Worm (Caenorhabditis elegans) whole organism, L4 larva: Measurements from ENCODE around the gene srw-2.

Experiments used
- ces-1 ChIP-seq: fragments of 150-350 bp; sonication (generic microtip); optimal IDR thresholded peaks from 4 replicates; lab custom pipeline; 2014; ENCODE audit warnings: missing biosample characterization, missing genetic modification reagents, missing genetic modification characterization
- fkh-10 ChIP-seq: fragments of 150-350 bp; optimal IDR thresholded peaks from 2 replicates; lab custom pipeline; 2014; ENCODE audit warnings: missing biosample characterization, missing genetic modification reagents, missing genetic modification characterization
- mxl-3 ChIP-seq: fragments of 200-800 bp; sonication (Bioruptor generic); optimal IDR thresholded peaks from 2 replicates; lab custom pipeline; 2018; ENCODE audit warnings: mild to moderate bottlenecking, missing genetic modification characterization, missing compliant biosample characterization
- nhr-28 ChIP-seq: fragments of 150-350 bp; optimal IDR thresholded peaks from 2 replicates; lab custom pipeline; 2014; ENCODE audit warnings: missing biosample characterization, missing genetic modification characterization
- nhr-76 ChIP-seq: fragments of 150-350 bp; optimal IDR thresholded peaks from 2 replicates; lab custom pipeline; 2014; ENCODE audit warnings: missing biosample characterization, missing genetic modification characterization
- snpc-4 ChIP-seq: fragments of 150-350 bp; optimal IDR thresholded peaks from 2 replicates; lab custom pipeline; 2014; ENCODE audit warnings: missing biosample characterization, missing genetic modification characterization

DNA sequence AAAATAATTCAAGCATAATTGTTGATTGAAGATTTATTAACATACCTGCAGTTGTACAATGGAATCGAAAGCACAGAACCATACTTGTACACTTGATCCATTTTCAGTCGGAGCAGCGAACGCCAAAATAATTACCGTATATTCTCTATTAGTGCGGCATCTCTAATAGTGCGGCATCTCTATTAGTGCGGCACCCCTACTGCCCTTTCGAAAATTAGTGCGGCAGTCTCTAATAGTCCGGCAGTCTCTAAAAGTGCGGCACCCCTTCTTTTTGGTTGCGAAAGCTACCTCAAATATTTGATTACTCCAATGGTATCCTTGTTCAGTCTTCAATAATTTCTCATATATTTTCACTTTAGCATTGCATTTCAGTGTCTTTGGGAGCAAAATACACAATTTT, 12.6 kb upstream of the srw-2 start, which contains the start of gene srt-34:
- TF ChIP-seq mxl-3 (GFP tag; lab: Kevin White, UChicago) (no peak), fkh-10 (no peak), nhr-28 (tag; lab: Kevin White, UChicago) (no peak), ces-1 (GFP tag; lab: Kevin White, UChicago) (no peak), snpc-4 (no peak), nhr-76 (no peak)
